Worm (Caenorhabditis elegans) whole organism, midembryonic: ENCODE measurements around the gene cand-1.

ENCODE experiments used
- T22C8.4 ChIP-seq: fragments of 200-800 bp; sonication (Bioruptor generic); IDR thresholded peaks from 2 replicates; pipeline ENCODE4 v1.3.6; 2022; ENCODE audit warnings: missing genetic modification characterization, missing compliant biosample characterization
- flt-1 ChIP-seq: fragments of 200-800 bp; sonication (Bioruptor generic); IDR thresholded peaks from 2 replicates; pipeline ENCODE4 v1.3.6; 2022; ENCODE audit warnings: missing genetic modification characterization, missing compliant biosample characterization
- klf-2 ChIP-seq: fragments of 200-800 bp; sonication (Bioruptor generic); conservative IDR thresholded peaks from 2 replicates; pipeline ENCODE4 v1.3.6; 2022; ENCODE audit warnings: missing genetic modification reagents, missing genetic modification characterization, missing compliant biosample characterization
- med-1 ChIP-seq: sonication (generic microtip); optimal IDR thresholded peaks from 2 replicates; lab custom pipeline; 2017; ENCODE audit warnings: missing genetic modification characterization, mild to moderate bottlenecking, missing compliant biosample characterization, antibody characterized with exemption, missing genetic modification reagents; ENCODE audit not compliant: insufficient read depth
- ref-1 ChIP-seq: fragments of 200-800 bp; sonication (Bioruptor generic); conservative IDR thresholded peaks from 2 replicates; pipeline ENCODE4 v1.3.6; 2022; ENCODE audit warnings: missing genetic modification reagents, missing genetic modification characterization, missing compliant biosample characterization
- tab-1 ChIP-seq: fragments of 200-800 bp; sonication (Bioruptor generic); IDR thresholded peaks from 2 replicates; pipeline ENCODE4 v1.3.6; 2022; ENCODE audit warnings: missing genetic modification characterization, missing compliant biosample characterization
- ztf-23 ChIP-seq: fragments of 200-800 bp; sonication (Bioruptor generic); IDR thresholded peaks from 2 replicates; pipeline ENCODE4 v1.3.6; 2022; ENCODE audit warnings: missing genetic modification reagents, missing genetic modification characterization, missing compliant biosample characterization
- ztf-29 ChIP-seq: fragments of 200-800 bp; sonication (Bioruptor generic); IDR thresholded peaks from 2 replicates; pipeline ENCODE4 v1.3.6; 2022; ENCODE audit warnings: missing genetic modification reagents, missing genetic modification characterization, missing compliant biosample characterization

DNA sequence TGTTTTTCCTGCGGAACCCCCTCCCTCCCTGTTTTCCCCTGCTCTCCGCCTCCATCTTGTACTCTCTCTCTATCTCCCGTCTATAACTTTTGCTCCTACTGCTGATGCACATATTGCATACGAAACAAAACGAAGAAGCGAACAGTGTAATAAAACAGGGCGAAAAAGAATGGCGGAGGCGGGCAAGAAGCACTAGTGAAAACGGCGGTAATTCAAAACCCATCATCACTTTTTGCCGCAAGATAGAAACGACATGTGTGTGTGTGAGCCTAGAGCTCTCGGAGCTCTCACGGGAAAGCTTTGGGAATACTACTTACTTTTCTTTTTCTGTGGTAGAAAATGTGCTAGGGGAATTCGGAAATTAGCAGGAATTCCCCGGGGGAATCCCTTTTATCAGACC, 33.4 kb downstream of the cand-1 start:
- TF ChIP-seq ztf-23 (GFP tag; lab: Robert Waterston, UW): no peak
- no peak for TF ChIP-seq ref-1
- no peak for TF ChIP-seq tab-1
- no peak for TF ChIP-seq med-1 (GFP tag; lab: Kevin White, UChicago)
- no peak for TF ChIP-seq T22C8.4 (GFP tag; lab: Robert Waterston, UW)
- TF ChIP-seq klf-2 (GFP tag; lab: Robert Waterston, UW): no peak
- TF ChIP-seq flt-1 (GFP tag; lab: Robert Waterston, UW): no peak
- no peak for TF ChIP-seq ztf-29 (GFP tag; lab: Robert Waterston, UW)
